Fruit fly (Drosophila melanogaster) whole organism, pupa: ENCODE data around the gene CG14931.

Source experiments
- CG10348 ChIP-seq: fragments of 200-800 bp; sonication (Bioruptor generic); IDR thresholded peaks from 2 replicates; pipeline ENCODE4 v1.3.6; 2022; ENCODE audit warnings: missing biosample characterization, missing genetic modification characterization
- CG12605 ChIP-seq: fragments of 200-800 bp; sonication (Bioruptor generic); IDR thresholded peaks from 2 replicates; pipeline ENCODE4 v1.3.6; 2022; ENCODE audit warnings: missing biosample characterization, missing genetic modification characterization
- CG13204 ChIP-seq: fragments of 200-800 bp; sonication (Bioruptor generic); optimal IDR thresholded peaks from 2 replicates; lab custom pipeline; 2018; ENCODE audit warnings: missing biosample characterization, mild to moderate bottlenecking, missing genetic modification characterization, moderate library complexity
- CG14655 ChIP-seq: fragments of 200-800 bp; sonication (Bioruptor generic); optimal IDR thresholded peaks from 3 replicates; lab custom pipeline; 2017; ENCODE audit warnings: mild to moderate bottlenecking, missing biosample characterization, missing genetic modification reagents, missing genetic modification characterization
- CG15710 ChIP-seq: fragments of 200-800 bp; sonication (Bioruptor generic); optimal IDR thresholded peaks from 2 replicates; lab custom pipeline; 2018; ENCODE audit warnings: missing biosample characterization, mild to moderate bottlenecking, missing genetic modification characterization, moderate library complexity
- CG17806 ChIP-seq: fragments of 200-800 bp; sonication (Bioruptor generic); optimal IDR thresholded peaks from 2 replicates; lab custom pipeline; 2018; ENCODE audit warnings: missing biosample characterization, mild to moderate bottlenecking, missing genetic modification characterization, moderate library complexity
- CG32121 ChIP-seq: fragments of 200-800 bp; sonication (Bioruptor generic); IDR thresholded peaks from 2 replicates; pipeline ENCODE4 v1.3.6; 2022; ENCODE audit warnings: missing biosample characterization, missing genetic modification characterization
- CG34367 ChIP-seq: fragments of 200-800 bp; sonication (Bioruptor generic); optimal IDR thresholded peaks from 2 replicates; lab custom pipeline; 2018; ENCODE audit warnings: missing biosample characterization, mild to moderate bottlenecking, missing genetic modification characterization
- CG4496 ChIP-seq: fragments of 200-800 bp; sonication (Bioruptor generic); IDR thresholded peaks from 3 replicates; pipeline ENCODE4 v1.3.6; 2022; ENCODE audit warnings: missing biosample characterization, missing genetic modification characterization
- CG8159 ChIP-seq: fragments of 200-800 bp; sonication (Bioruptor generic); optimal IDR thresholded peaks from 3 replicates; lab custom pipeline; 2018; ENCODE audit warnings: missing biosample characterization, mild to moderate bottlenecking, missing genetic modification characterization, moderate library complexity
- CG8301 ChIP-seq: fragments of 200-800 bp; sonication (Bioruptor generic); optimal IDR thresholded peaks from 2 replicates; lab custom pipeline; 2018; ENCODE audit warnings: missing biosample characterization, mild to moderate bottlenecking, missing genetic modification characterization
- CG9948 ChIP-seq: fragments of 200-800 bp; sonication (Bioruptor generic); optimal IDR thresholded peaks from 2 replicates; lab custom pipeline; 2018; ENCODE audit warnings: missing biosample characterization, mild to moderate bottlenecking, missing genetic modification characterization, moderate library complexity
- D1 ChIP-seq: fragments of 200-800 bp; sonication (Bioruptor generic); optimal IDR thresholded peaks from 2 replicates; lab custom pipeline; 2018; ENCODE audit warnings: missing biosample characterization, mild to moderate bottlenecking, missing genetic modification characterization, moderate library complexity
- EcR ChIP-seq: fragments of 200-800 bp; sonication (Bioruptor generic); optimal IDR thresholded peaks from 3 replicates; lab custom pipeline; 2019; ENCODE audit warnings: missing biosample characterization, missing genetic modification characterization, mild to moderate bottlenecking, moderate library complexity, missing genetic modification reagents
- Ets98B ChIP-seq: fragments of 200-800 bp; sonication (Bioruptor generic); IDR thresholded peaks from 2 replicates; pipeline ENCODE4 v1.3.6; 2022; ENCODE audit warnings: missing biosample characterization, missing genetic modification characterization
- Pif1A ChIP-seq: fragments of 200-800 bp; sonication (Bioruptor generic); optimal IDR thresholded peaks from 3 replicates; lab custom pipeline; 2016; ENCODE audit warnings: missing biosample characterization, missing genetic modification characterization
- Pif1B ChIP-seq: fragments of 200-800 bp; sonication (Bioruptor generic); optimal IDR thresholded peaks from 3 replicates; lab custom pipeline; 2016; ENCODE audit warnings: missing biosample characterization, missing genetic modification characterization
- Snoo ChIP-seq: fragments of 200-800 bp; sonication (Bioruptor generic); optimal IDR thresholded peaks from 3 replicates; lab custom pipeline; 2017; ENCODE audit warnings: missing biosample characterization, mild to moderate bottlenecking, missing genetic modification characterization, inconsistent platforms
- fd96Ca ChIP-seq: fragments of 200-800 bp; sonication (Bioruptor generic); IDR thresholded peaks from 3 replicates; pipeline ENCODE4 v1.3.6; 2022; ENCODE audit warnings: missing biosample characterization, missing genetic modification characterization
- gl ChIP-seq: fragments of 200-800 bp; sonication (Bioruptor generic); optimal IDR thresholded peaks from 2 replicates; lab custom pipeline; 2018; ENCODE audit warnings: missing biosample characterization, mild to moderate bottlenecking, missing genetic modification characterization
- rn ChIP-seq: fragments of 200-800 bp; sonication (Bioruptor generic); IDR thresholded peaks from 2 replicates; pipeline ENCODE4 v1.3.6; 2022; ENCODE audit warnings: missing biosample characterization, missing genetic modification characterization

The CG14931 gene

dm6 chr2L:11788034-11788433, at the start of gene CG14931:
Gene CG14931, plus strand, starts transcription at chr2L:11788334.
- TF ChIP-seq Snoo (tag; lab: Kevin White, UChicago) = no peak
- TF ChIP-seq D1 = no peak
- no peak for TF ChIP-seq fd96Ca (GFP tag; lab: Robert Waterston, UW)
- TF ChIP-seq CG4496 (GFP tag; lab: Robert Waterston, UW) = no peak
- no peak for TF ChIP-seq rn (GFP tag; lab: Robert Waterston, UW)
- TF ChIP-seq CG15710 = no peak
- no peak for TF ChIP-seq CG12605 (GFP tag; lab: Robert Waterston, UW)
- no peak for TF ChIP-seq CG9948
- TF ChIP-seq CG8159 (tag; lab: Kevin White, UChicago) = no peak
- no peak for TF ChIP-seq EcR (GFP tag; lab: Kevin White, UChicago)
- no peak for TF ChIP-seq Pif1A (GFP tag; lab: Kevin White, UChicago)
- TF ChIP-seq CG17806 (tag; lab: Kevin White, UChicago) = no peak
- TF ChIP-seq gl (tag; lab: Kevin White, UChicago) = no peak
- TF ChIP-seq CG34367 = no peak
- no peak for TF ChIP-seq CG14655 (GFP tag; lab: Kevin White, UChicago)
- TF ChIP-seq Ets98B (GFP tag; lab: Robert Waterston, UW) = no peak
- TF ChIP-seq CG32121 (GFP tag; lab: Robert Waterston, UW) = no peak
- TF ChIP-seq CG8301 (tag; lab: Kevin White, UChicago) = no peak
- no peak for TF ChIP-seq CG10348 (GFP tag; lab: Robert Waterston, UW)
- no peak for TF ChIP-seq Pif1B (GFP tag; lab: Kevin White, UChicago)
- TF ChIP-seq, all 21 proteins: peak for 0

dm6 chr2L:11738554-11738982, 49.6 kb upstream of the CG14931 start, which contains the start of gene Vha100-5:
Gene Vha100-5, plus strand, starts transcription at chr2L:11738948.
- TF ChIP-seq CG8159 (tag; lab: Kevin White, UChicago) = no peak
- no peak for TF ChIP-seq CG12605 (GFP tag; lab: Robert Waterston, UW)
- TF ChIP-seq CG14655 (GFP tag; lab: Kevin White, UChicago) = no peak
- no peak for TF ChIP-seq CG34367
- no peak for TF ChIP-seq Pif1B (GFP tag; lab: Kevin White, UChicago)
- TF ChIP-seq D1 = no peak
- TF ChIP-seq CG32121 (GFP tag; lab: Robert Waterston, UW) = no peak
- no peak for TF ChIP-seq fd96Ca (GFP tag; lab: Robert Waterston, UW)
- TF ChIP-seq CG10348 (GFP tag; lab: Robert Waterston, UW) = no peak
- no peak for TF ChIP-seq Snoo (tag; lab: Kevin White, UChicago)
- TF ChIP-seq rn (GFP tag; lab: Robert Waterston, UW) = no peak
- no peak for TF ChIP-seq gl (tag; lab: Kevin White, UChicago)
- no peak for TF ChIP-seq Pif1A (GFP tag; lab: Kevin White, UChicago)
- no peak for TF ChIP-seq CG17806 (tag; lab: Kevin White, UChicago)
- no peak for TF ChIP-seq Ets98B (GFP tag; lab: Robert Waterston, UW)
- no peak for TF ChIP-seq CG8301 (tag; lab: Kevin White, UChicago)
- TF ChIP-seq EcR (GFP tag; lab: Kevin White, UChicago) = no peak

- TF ChIP-seq fd96Ca (GFP tag; lab: Robert Waterston, UW) = no peak
- TF ChIP-seq EcR (GFP tag; lab: Kevin White, UChicago) = no peak
- no peak for TF ChIP-seq CG8301 (tag; lab: Kevin White, UChicago)
- no peak for TF ChIP-seq Pif1A (GFP tag; lab: Kevin White, UChicago)
- no peak for TF ChIP-seq CG13204 (GFP tag; lab: Kevin White, UChicago)
- TF ChIP-seq CG34367 = no peak
- no peak for TF ChIP-seq gl (tag; lab: Kevin White, UChicago)
- TF ChIP-seq CG8159 (tag; lab: Kevin White, UChicago) = no peak
- no peak for TF ChIP-seq CG4496 (GFP tag; lab: Robert Waterston, UW)
- no peak for TF ChIP-seq Snoo (tag; lab: Kevin White, UChicago)
- no peak for TF ChIP-seq CG12605 (GFP tag; lab: Robert Waterston, UW)
- no peak for TF ChIP-seq CG10348 (GFP tag; lab: Robert Waterston, UW)
- TF ChIP-seq Pif1B (GFP tag; lab: Kevin White, UChicago) = no peak
- no peak for TF ChIP-seq CG17806 (tag; lab: Kevin White, UChicago)
Measured at dm6 chr2L:11740595-11740994, 47.5 kb upstream of the CG14931 start.

dm6 chr2L:11753455-11753854, 34.7 kb upstream of the CG14931 start, which contains the start of gene CG42470:
Gene CG42470, minus strand, starts transcription at chr2L:11753555.
- TF ChIP-seq CG17806 (tag; lab: Kevin White, UChicago) (no peak), EcR (GFP tag; lab: Kevin White, UChicago) (no peak), CG32121 (GFP tag; lab: Robert Waterston, UW) (no peak), Pif1A (GFP tag; lab: Kevin White, UChicago) (no peak)

- TF ChIP-seq Pif1B (GFP tag; lab: Kevin White, UChicago) (no peak), CG10348 (GFP tag; lab: Robert Waterston, UW) (no peak), CG32121 (GFP tag; lab: Robert Waterston, UW) (no peak), CG13204 (GFP tag; lab: Kevin White, UChicago) (no peak), fd96Ca (GFP tag; lab: Robert Waterston, UW) (no peak), CG9948 (no peak), CG17806 (tag; lab: Kevin White, UChicago) (no peak), rn (GFP tag; lab: Robert Waterston, UW) (no peak)
Measured at dm6 chr2L:11753922-11754321, 34.2 kb upstream of the CG14931 start, which contains the start of gene CG42471. Gene CG42471, minus strand, starts transcription at chr2L:11754022.

- no peak for TF ChIP-seq Pif1B (GFP tag; lab: Kevin White, UChicago)
- no peak for TF ChIP-seq CG34367
- no peak for TF ChIP-seq CG9948
- TF ChIP-seq CG13204 (GFP tag; lab: Kevin White, UChicago) = no peak
- TF ChIP-seq CG4496 (GFP tag; lab: Robert Waterston, UW) = no peak
- TF ChIP-seq CG10348 (GFP tag; lab: Robert Waterston, UW) = no peak
Measured at dm6 chr2L:11754402-11754801, 33.7 kb upstream of the CG14931 start, which contains the start of gene Sfp33A1. Gene Sfp33A1, minus strand, starts transcription at chr2L:11754502.
